Fruit fly (Drosophila melanogaster) whole organism, prepupa: ENCODE data around the gene CG44838.
A peak's percentile ranks its signal among the peaks of the same experiment; 100 is the strongest.

ENCODE experiments used
- Blimp-1 ChIP-seq: fragments of 200-800 bp; sonication (Bioruptor generic); optimal IDR thresholded peaks from 3 replicates; lab custom pipeline; 2017; ENCODE audit warnings: missing biosample characterization, missing genetic modification characterization, mild to moderate bottlenecking, moderate library complexity, missing genetic modification reagents
- CG10669 ChIP-seq: fragments of 200-800 bp; sonication (Bioruptor generic); optimal IDR thresholded peaks from 3 replicates; lab custom pipeline; 2018; ENCODE audit warnings: missing biosample characterization, mild to moderate bottlenecking, missing genetic modification characterization, moderate library complexity
- CG11294 ChIP-seq: fragments of 200-800 bp; sonication (Bioruptor generic); IDR thresholded peaks from 2 replicates; pipeline ENCODE4 v1.3.6; 2022; ENCODE audit warnings: missing biosample characterization, missing genetic modification characterization
- CG11762 ChIP-seq: fragments of 200-800 bp; sonication (Bioruptor generic); optimal IDR thresholded peaks from 3 replicates; lab custom pipeline; 2016; ENCODE audit warnings: missing biosample characterization, missing genetic modification characterization; ENCODE audit not compliant: insufficient read depth
- CG11902 ChIP-seq: fragments of 200-800 bp; sonication (Bioruptor generic); optimal IDR thresholded peaks from 3 replicates; lab custom pipeline; 2016; ENCODE audit warnings: missing biosample characterization, missing genetic modification characterization
- CG1621 ChIP-seq: fragments of 200-800 bp; sonication (Bioruptor generic); optimal IDR thresholded peaks from 3 replicates; lab custom pipeline; 2018; ENCODE audit warnings: missing biosample characterization, mild to moderate bottlenecking, missing genetic modification characterization
- CG16779 ChIP-seq: fragments of 200-800 bp; sonication (Bioruptor generic); optimal IDR thresholded peaks from 3 replicates; lab custom pipeline; 2017; ENCODE audit warnings: missing biosample characterization, mild to moderate bottlenecking, missing genetic modification characterization
- CG3032 ChIP-seq: fragments of 200-800 bp; optimal IDR thresholded peaks from 2 replicates; lab custom pipeline; 2019; ENCODE audit warnings: missing biosample characterization, mild to moderate bottlenecking, missing genetic modification characterization, moderate library complexity
- CG31627 ChIP-seq: fragments of 200-800 bp; sonication (Bioruptor generic); optimal IDR thresholded peaks from 3 replicates; lab custom pipeline; 2016; ENCODE audit warnings: missing biosample characterization, missing genetic modification characterization
- CG34406 ChIP-seq: fragments of 200-800 bp; sonication (Bioruptor generic); optimal IDR thresholded peaks from 3 replicates; lab custom pipeline; 2016; ENCODE audit warnings: missing biosample characterization, missing genetic modification characterization
- CG3919 ChIP-seq: fragments of 200-800 bp; sonication (Bioruptor generic); optimal IDR thresholded peaks from 3 replicates; lab custom pipeline; 2016; ENCODE audit warnings: missing biosample characterization, missing genetic modification characterization
- CG6163 ChIP-seq: fragments of 200-800 bp; sonication (Bioruptor generic); IDR thresholded peaks from 3 replicates; pipeline ENCODE4 v1.3.6; 2022; ENCODE audit warnings: missing biosample characterization, missing genetic modification characterization
- CG6276 ChIP-seq: fragments of 200-800 bp; sonication (Bioruptor generic); optimal IDR thresholded peaks from 2 replicates; lab custom pipeline; 2017; ENCODE audit warnings: missing biosample characterization, mild to moderate bottlenecking, missing genetic modification characterization
- CG6792 ChIP-seq: fragments of 200-800 bp; sonication (Bioruptor generic); optimal IDR thresholded peaks from 3 replicates; lab custom pipeline; 2016; ENCODE audit warnings: missing biosample characterization, missing genetic modification characterization
- CG6854 ChIP-seq: fragments of 200-800 bp; sonication (Bioruptor generic); optimal IDR thresholded peaks from 2 replicates; lab custom pipeline; 2017; ENCODE audit warnings: missing biosample characterization, mild to moderate bottlenecking, missing genetic modification characterization
- CG8119 ChIP-seq: fragments of 200-800 bp; sonication (Bioruptor generic); IDR thresholded peaks from 3 replicates; pipeline ENCODE4 v1.3.6; 2022; ENCODE audit warnings: missing biosample characterization, missing genetic modification characterization
- CG9139 ChIP-seq: fragments of 200-800 bp; sonication (Bioruptor generic); optimal IDR thresholded peaks from 3 replicates; lab custom pipeline; 2017; ENCODE audit warnings: missing biosample characterization, mild to moderate bottlenecking, missing genetic modification characterization
- Eip93F ChIP-seq: fragments of 200-800 bp; sonication (Bioruptor generic); optimal IDR thresholded peaks from 2 replicates; lab custom pipeline; 2016; ENCODE audit warnings: missing biosample characterization, mild to moderate bottlenecking, missing genetic modification characterization
- Ets21C ChIP-seq: fragments of 200-800 bp; sonication (Bioruptor generic); optimal IDR thresholded peaks from 3 replicates; lab custom pipeline; 2016; ENCODE audit warnings: missing biosample characterization, missing genetic modification characterization
- Ets96B ChIP-seq: fragments of 200-800 bp; optimal IDR thresholded peaks from 2 replicates; lab custom pipeline; 2019; ENCODE audit warnings: missing biosample characterization, mild to moderate bottlenecking, missing genetic modification characterization, moderate library complexity
- Gug ChIP-seq: fragments of 200-800 bp; sonication (Bioruptor generic); IDR thresholded peaks from 2 replicates; pipeline ENCODE4 v1.3.6; 2022; ENCODE audit warnings: missing biosample characterization, missing genetic modification characterization
- Hr39 ChIP-seq: fragments of 200-800 bp; sonication (Bioruptor generic); optimal IDR thresholded peaks from 2 replicates; lab custom pipeline; 2016; ENCODE audit warnings: missing biosample characterization, missing genetic modification characterization
- Hr4 ChIP-seq: fragments of 200-800 bp; sonication (Bioruptor generic); optimal IDR thresholded peaks from 3 replicates; lab custom pipeline; 2016; ENCODE audit warnings: missing biosample characterization, missing genetic modification characterization
- Lpt ChIP-seq: fragments of 200-800 bp; sonication (Bioruptor generic); optimal IDR thresholded peaks from 3 replicates; lab custom pipeline; 2016; ENCODE audit warnings: missing biosample characterization, missing genetic modification characterization
- Met ChIP-seq: fragments of 200-800 bp; sonication (Bioruptor generic); optimal IDR thresholded peaks from 3 replicates; lab custom pipeline; 2016; ENCODE audit warnings: missing biosample characterization, missing genetic modification characterization
- OdsH ChIP-seq: fragments of 200-800 bp; sonication (Bioruptor generic); optimal IDR thresholded peaks from 3 replicates; lab custom pipeline; 2016; ENCODE audit warnings: missing biosample characterization, missing genetic modification characterization
- Sox102F ChIP-seq: fragments of 200-800 bp; sonication (Bioruptor generic); optimal IDR thresholded peaks from 2 replicates; lab custom pipeline; 2016; ENCODE audit warnings: missing biosample characterization, mild to moderate bottlenecking, missing genetic modification characterization
- Sox14 ChIP-seq: fragments of 200-800 bp; sonication (Bioruptor generic); optimal IDR thresholded peaks from 3 replicates; lab custom pipeline; 2016; ENCODE audit warnings: missing biosample characterization, missing genetic modification characterization
- achi ChIP-seq: fragments of 200-800 bp; sonication (Bioruptor generic); optimal IDR thresholded peaks from 3 replicates; lab custom pipeline; 2016; ENCODE audit warnings: missing biosample characterization, missing genetic modification characterization
- acj6 ChIP-seq: fragments of 200-800 bp; sonication (Bioruptor generic); optimal IDR thresholded peaks from 3 replicates; lab custom pipeline; 2016; ENCODE audit warnings: missing biosample characterization, missing genetic modification characterization
- cyc ChIP-seq: fragments of 200-800 bp; sonication (Bioruptor generic); optimal IDR thresholded peaks from 3 replicates; lab custom pipeline; 2016; ENCODE audit warnings: missing biosample characterization, missing genetic modification characterization
- dac ChIP-seq: fragments of 200-800 bp; sonication (Bioruptor generic); optimal IDR thresholded peaks from 2 replicates; lab custom pipeline; 2017; ENCODE audit warnings: missing biosample characterization, mild to moderate bottlenecking, missing genetic modification characterization
- dsx ChIP-seq: fragments of 200-800 bp; optimal IDR thresholded peaks from 3 replicates; lab custom pipeline; 2019; ENCODE audit warnings: missing biosample characterization, mild to moderate bottlenecking, missing genetic modification characterization, moderate library complexity; ENCODE audit not compliant: poor library complexity, severe bottlenecking
- eg ChIP-seq: fragments of 200-800 bp; sonication (Bioruptor generic); IDR thresholded peaks from 3 replicates; pipeline ENCODE4 v1.3.6; 2022; ENCODE audit warnings: missing biosample characterization, missing genetic modification characterization
- esn ChIP-seq: fragments of 200-800 bp; sonication (Bioruptor generic); optimal IDR thresholded peaks from 2 replicates; lab custom pipeline; 2016; ENCODE audit warnings: missing biosample characterization, mild to moderate bottlenecking, missing genetic modification characterization, moderate library complexity
- fd59A ChIP-seq: fragments of 200-800 bp; sonication (Bioruptor generic); optimal IDR thresholded peaks from 2 replicates; lab custom pipeline; 2017; ENCODE audit warnings: missing biosample characterization, mild to moderate bottlenecking, missing genetic modification characterization, missing genetic modification reagents
- fd85E ChIP-seq: fragments of 200-800 bp; sonication (Bioruptor generic); optimal IDR thresholded peaks from 3 replicates; lab custom pipeline; 2016; ENCODE audit warnings: missing biosample characterization, missing genetic modification characterization
- fkh ChIP-seq: fragments of 200-800 bp; sonication (Bioruptor generic); optimal IDR thresholded peaks from 3 replicates; lab custom pipeline; 2017; ENCODE audit warnings: missing biosample characterization, mild to moderate bottlenecking, missing genetic modification characterization, moderate library complexity
- lz ChIP-seq: fragments of 200-800 bp; sonication (Bioruptor generic); optimal IDR thresholded peaks from 3 replicates; lab custom pipeline; 2016; ENCODE audit warnings: missing biosample characterization, missing genetic modification characterization
- pdm3 ChIP-seq: fragments of 200-800 bp; sonication (Bioruptor generic); optimal IDR thresholded peaks from 3 replicates; lab custom pipeline; 2016; ENCODE audit warnings: missing biosample characterization, missing genetic modification characterization
- salr ChIP-seq, 2 experiments: fragments of 200-800 bp; sonication (Bioruptor generic); optimal IDR thresholded peaks; 3 replicates each; lab custom pipeline; 2016 to 2018; ENCODE audit warnings: missing biosample characterization in 2 of 2, missing genetic modification characterization in 2 of 2, mild to moderate bottlenecking in 1 of 2
- spab ChIP-seq: fragments of 200-800 bp; sonication (Bioruptor generic); optimal IDR thresholded peaks from 2 replicates; lab custom pipeline; 2017; ENCODE audit warnings: missing biosample characterization, mild to moderate bottlenecking, missing genetic modification characterization, missing genetic modification reagents
- ss ChIP-seq, 2 experiments: fragments of 200-800 bp; sonication (Bioruptor generic); optimal IDR thresholded peaks; 2 replicates in 1 of 2; 3 replicates in 1 of 2; lab custom pipeline; 2017 to 2018; ENCODE audit warnings: mild to moderate bottlenecking in 2 of 2, missing biosample characterization in 2 of 2, missing genetic modification characterization in 2 of 2, moderate library complexity in 1 of 2
- svp ChIP-seq: fragments of 200-800 bp; sonication (Bioruptor generic); peaks from one replicate; lab custom pipeline; 2016; ENCODE audit warnings: missing biosample characterization, missing genetic modification characterization
- vri ChIP-seq: fragments of 200-800 bp; sonication (Bioruptor generic); optimal IDR thresholded peaks from 3 replicates; lab custom pipeline; 2016; ENCODE audit warnings: missing biosample characterization, mild to moderate bottlenecking, missing genetic modification characterization

Gene CG44838

DNA sequence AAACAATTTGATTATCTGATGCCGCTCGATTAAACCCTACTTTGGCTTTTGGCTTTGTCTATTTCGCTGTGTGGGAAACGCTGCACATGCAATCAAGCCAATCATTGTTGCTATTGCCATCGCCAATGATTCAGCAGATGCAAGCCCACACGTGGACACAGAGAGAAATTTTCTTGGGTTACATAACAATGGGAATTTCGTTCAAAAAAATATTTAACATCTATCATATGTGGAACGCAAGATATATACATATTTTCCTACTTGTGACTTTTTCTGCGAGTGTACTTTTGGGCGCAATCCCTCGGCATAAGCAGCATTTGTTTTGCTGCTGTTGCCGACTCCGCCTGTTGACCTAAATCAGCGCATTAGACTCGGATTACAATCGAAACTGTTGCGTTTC is 41.5 kb upstream of the CG44838 start (continued):
- TF ChIP-seq lz (GFP tag; lab: Kevin White, UChicago): no peak
- peak; percentile 74 for TF ChIP-seq Gug
- no peak for TF ChIP-seq CG9139 (GFP tag; lab: Kevin White, UChicago)
- peak; percentile 3 for TF ChIP-seq esn
- peak; percentile 22 for TF ChIP-seq fd59A (GFP tag; lab: Kevin White, UChicago)
- peak; percentile 63 for TF ChIP-seq CG34406 (GFP tag; lab: Kevin White, UChicago)
- peak; percentile 63 for TF ChIP-seq pdm3 (GFP tag; lab: Kevin White, UChicago)
- TF ChIP-seq fkh (GFP tag; lab: Kevin White, UChicago): no peak
- peak; percentile 19 for TF ChIP-seq CG11762
- TF ChIP-seq Eip93F (GFP tag; lab: Kevin White, UChicago): no peak
- peak; percentile 77 for TF ChIP-seq cyc (GFP tag; lab: Kevin White, UChicago)
- TF ChIP-seq vri (GFP tag; lab: Kevin White, UChicago): no peak
- no peak for TF ChIP-seq CG16779 (tag; lab: Kevin White, UChicago)
- TF ChIP-seq Sox14 (GFP tag; lab: Kevin White, UChicago): peak; percentile 47
- TF ChIP-seq Hr4 (GFP tag; lab: Kevin White, UChicago): peak; percentile 50
- no peak for TF ChIP-seq spab (GFP tag; lab: Kevin White, UChicago)
- TF ChIP-seq svp: peak; percentile 67
- no peak for TF ChIP-seq Blimp-1 (GFP tag; lab: Kevin White, UChicago)
- TF ChIP-seq Lpt (GFP tag; lab: Kevin White, UChicago): peak; percentile 61

DNA sequence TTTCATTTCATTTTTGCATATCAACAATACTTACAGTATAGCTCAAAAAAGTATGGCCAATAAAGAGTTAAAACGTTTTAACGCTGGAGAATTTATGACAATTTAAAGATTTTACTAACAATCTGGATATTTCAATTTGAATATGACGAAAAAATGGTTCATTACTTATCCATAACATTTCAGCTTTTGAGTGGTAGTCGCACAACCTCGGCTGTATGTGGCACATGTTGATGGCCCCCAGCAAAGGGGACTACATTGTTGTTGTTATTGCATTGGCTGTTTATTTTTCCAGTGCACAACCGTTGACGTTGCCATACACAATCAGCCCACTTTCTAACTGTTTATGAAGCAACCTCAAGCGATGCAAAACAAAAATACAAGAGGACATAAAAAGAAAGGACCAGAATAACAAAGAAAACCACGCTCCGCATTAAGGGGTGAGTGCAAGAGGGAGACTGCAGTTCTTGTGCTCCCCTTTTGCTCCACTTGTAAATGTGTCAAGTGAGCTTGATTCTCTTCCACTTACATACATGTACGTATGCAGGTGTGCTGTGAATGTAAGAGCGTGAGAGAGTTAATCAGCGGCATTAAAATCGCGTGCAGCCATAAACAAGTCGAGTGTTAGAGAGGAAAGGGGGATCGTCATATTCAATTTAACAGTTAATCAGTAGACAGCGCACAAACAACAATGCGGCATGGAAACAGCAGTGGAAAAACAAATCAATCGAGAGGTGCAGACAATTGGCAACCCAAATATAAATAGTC is 40.6 kb upstream of the CG44838 start:
- TF ChIP-seq OdsH (peak; percentile 95), pdm3 (GFP tag; lab: Kevin White, UChicago) (peak; percentile 97), Ets21C (GFP tag; lab: Kevin White, UChicago) (peak; percentile 95), eg (GFP tag; lab: Robert Waterston, UW) (peak; percentile 98), CG1621 (tag; lab: Kevin White, UChicago) (peak; percentile 95), fd59A (GFP tag; lab: Kevin White, UChicago) (peak; percentile 95), Blimp-1 (GFP tag; lab: Kevin White, UChicago) (peak; percentile 91), Sox14 (GFP tag; lab: Kevin White, UChicago) (peak; percentile 98), CG8119 (GFP tag; lab: Robert Waterston, UW) (peak; percentile 98), CG6792 (GFP tag; lab: Kevin White, UChicago) (peak; percentile 98), CG11294 (GFP tag; lab: Robert Waterston, UW) (peak; percentile 88), Eip93F (GFP tag; lab: Kevin White, UChicago) (peak; percentile 88), Hr39 (GFP tag; lab: Kevin White, UChicago) (peak; percentile 96), CG3919 (GFP tag; lab: Kevin White, UChicago) (peak; percentile 96), Met (GFP tag; lab: Kevin White, UChicago) (peak; percentile 98), CG31627 (GFP tag; lab: Kevin White, UChicago) (peak; percentile 97), achi (GFP tag; lab: Kevin White, UChicago) (peak; percentile 96), ss (GFP tag; optimal IDR thresholded peaks at IDR 0.05; lab: Kevin White, UChicago) (peak; percentile 93 to 96), CG34406 (GFP tag; lab: Kevin White, UChicago) (peak; percentile 97), dac (GFP tag; lab: Kevin White, UChicago) (peak; percentile 89), CG6163 (GFP tag; lab: Robert Waterston, UW) (peak; percentile 97), CG11762 (peak; percentile 95), CG6276 (GFP tag; lab: Kevin White, UChicago) (peak; percentile 94), dsx (GFP tag; lab: Kevin White, UChicago) (peak; percentile 100), CG16779 (tag; lab: Kevin White, UChicago) (peak; percentile 94), CG11902 (GFP tag; lab: Kevin White, UChicago) (peak; percentile 95), acj6 (GFP tag; lab: Kevin White, UChicago) (peak; percentile 96), CG9139 (GFP tag; lab: Kevin White, UChicago) (peak; percentile 94), CG3032 (tag; lab: Kevin White, UChicago) (peak; percentile 94), fd85E (peak; percentile 87), Lpt (GFP tag; lab: Kevin White, UChicago) (peak; percentile 84), spab (GFP tag; lab: Kevin White, UChicago) (peak; percentile 93), Sox102F (GFP tag; lab: Kevin White, UChicago) (peak; percentile 98), Ets96B (tag; lab: Kevin White, UChicago) (peak; percentile 97), CG10669 (peak; percentile 97), Hr4 (GFP tag; lab: Kevin White, UChicago) (peak; percentile 95), salr (GFP tag; optimal IDR thresholded peaks at IDR 0.05; lab: Kevin White, UChicago) (peak; percentile 91), fkh (GFP tag; lab: Kevin White, UChicago) (no peak), Gug (peak; percentile 93), CG6854 (GFP tag; lab: Kevin White, UChicago) (peak; percentile 96)
